Worm (Caenorhabditis elegans) whole organism, L4 larva: ENCODE data around the gene amt-3.

ENCODE experiments used
- F26F4.8 ChIP-seq: fragments of 200-800 bp; sonication (Bioruptor generic); conservative IDR thresholded peaks from 2 replicates; pipeline ENCODE4 v1.3.6; 2022; ENCODE audit warnings: missing genetic modification characterization, missing compliant biosample characterization
- F37D6.2 ChIP-seq: sonication (generic microtip); optimal IDR thresholded peaks from 2 replicates; lab custom pipeline; 2016; ENCODE audit warnings: mild to moderate bottlenecking, missing genetic modification characterization, missing compliant biosample characterization
- F49E8.2 ChIP-seq: sonication (generic microtip); optimal IDR thresholded peaks from 2 replicates; lab custom pipeline; 2016; ENCODE audit warnings: missing compliant biosample characterization, mild to moderate bottlenecking, missing genetic modification characterization, borderline replicate concordance
- R02D3.7 ChIP-seq: fragments of 150-350 bp; sonication (generic microtip); optimal IDR thresholded peaks from 3 replicates; lab custom pipeline; 2014; ENCODE audit warnings: missing biosample characterization, missing genetic modification characterization
- T20F7.1 ChIP-seq: fragments of 200-800 bp; sonication (Bioruptor generic); optimal IDR thresholded peaks from 2 replicates; lab custom pipeline; 2018; ENCODE audit warnings: mild to moderate bottlenecking, missing genetic modification characterization, missing compliant biosample characterization
- Y105C5A.15 ChIP-seq: fragments of 200-800 bp; sonication (Bioruptor generic); IDR thresholded peaks from 2 replicates; pipeline ENCODE4 v1.3.6; 2022; ENCODE audit warnings: missing genetic modification characterization, missing compliant biosample characterization
- Y75B8A.6 ChIP-seq: fragments of 200-800 bp; sonication (Bioruptor generic); IDR thresholded peaks from 2 replicates; pipeline ENCODE4 v1.3.6; 2022; ENCODE audit warnings: missing genetic modification reagents, missing genetic modification characterization, missing compliant biosample characterization
- aha-1 ChIP-seq: fragments of 150-350 bp; peaks from one replicate; lab custom pipeline; 2014; ENCODE audit warnings: missing biosample characterization, missing genetic modification characterization
- aly-2 ChIP-seq: sonication (generic microtip); optimal IDR thresholded peaks from 2 replicates; lab custom pipeline; 2018; ENCODE audit warnings: missing biosample characterization, missing genetic modification characterization
- arid-1 ChIP-seq: fragments of 200-800 bp; sonication (Bioruptor generic); conservative IDR thresholded peaks from 2 replicates; pipeline ENCODE4 v1.3.6; 2022; ENCODE audit warnings: missing genetic modification reagents, missing genetic modification characterization, missing compliant biosample characterization
- attf-4 ChIP-seq: sonication (generic microtip); optimal IDR thresholded peaks from 3 replicates; lab custom pipeline; 2017; ENCODE audit warnings: missing biosample characterization, missing genetic modification characterization
- ceh-32 ChIP-seq: sonication (generic microtip); optimal IDR thresholded peaks from 2 replicates; lab custom pipeline; 2016; ENCODE audit warnings: mild to moderate bottlenecking, missing genetic modification characterization, missing compliant biosample characterization; ENCODE audit not compliant: poor library complexity
- cey-2 ChIP-seq: sonication (generic microtip); optimal IDR thresholded peaks from 3 replicates; lab custom pipeline; 2017; ENCODE audit warnings: missing genetic modification characterization, mild to moderate bottlenecking, missing compliant biosample characterization, antibody characterized with exemption, borderline replicate concordance; ENCODE audit not compliant: insufficient read depth
- ctbp-1 ChIP-seq: fragments of 200-800 bp; sonication (Bioruptor generic); IDR thresholded peaks from 2 replicates; pipeline ENCODE4 v1.3.6; 2022; ENCODE audit warnings: missing genetic modification reagents, missing genetic modification characterization, missing compliant biosample characterization
- daf-16 ChIP-seq, 3 experiments: sonication (generic microtip); optimal IDR thresholded peaks; 2 replicates each; lab custom pipeline; 2016 to 2017; ENCODE audit warnings: missing genetic modification characterization in 3 of 3, missing genetic modification reagents in 3 of 3, mild to moderate bottlenecking in 2 of 3, missing compliant biosample characterization in 2 of 3, missing biosample characterization in 1 of 3, moderate library complexity in 1 of 3
- daf-8 ChIP-seq: fragments of 200-800 bp; sonication (Bioruptor generic); IDR thresholded peaks from 2 replicates; pipeline ENCODE4 v1.3.6; 2022; ENCODE audit warnings: missing genetic modification characterization, missing compliant biosample characterization
- dmd-9 ChIP-seq: fragments of 200-800 bp; sonication (Bioruptor generic); IDR thresholded peaks from 2 replicates; pipeline ENCODE4 v1.3.6; 2022; ENCODE audit warnings: missing genetic modification reagents, missing genetic modification characterization, missing compliant biosample characterization
- duxl-1 ChIP-seq: sonication (generic microtip); optimal IDR thresholded peaks from 2 replicates; lab custom pipeline; 2016; ENCODE audit warnings: mild to moderate bottlenecking, missing genetic modification characterization, moderate library complexity, missing compliant biosample characterization; ENCODE audit not compliant: poor library complexity
- dve-1 ChIP-seq: sonication (generic microtip); optimal IDR thresholded peaks from 2 replicates; lab custom pipeline; 2017; ENCODE audit warnings: antibody characterized with exemption, mild to moderate bottlenecking, missing genetic modification characterization, missing compliant biosample characterization; ENCODE audit not compliant: insufficient read depth
- egl-43 ChIP-seq: fragments of 200-800 bp; sonication (Bioruptor generic); IDR thresholded peaks from 2 replicates; pipeline ENCODE4 v1.3.6; 2022; ENCODE audit warnings: missing genetic modification reagents, missing genetic modification characterization, missing compliant biosample characterization
- gei-8 ChIP-seq: fragments of 200-800 bp; sonication (Bioruptor generic); optimal IDR thresholded peaks from 2 replicates; lab custom pipeline; 2018; ENCODE audit warnings: mild to moderate bottlenecking, missing genetic modification characterization, missing compliant biosample characterization
- hif-1 ChIP-seq, 2 experiments: sonication (generic microtip); optimal IDR thresholded peaks; 2 replicates each; lab custom pipeline; 2016 to 2017; ENCODE audit warnings: missing compliant biosample characterization in 2 of 2, missing genetic modification characterization in 2 of 2, missing genetic modification reagents in 2 of 2, missing genotype in 2 of 2, mild to moderate bottlenecking in 1 of 2
- hlh-11 ChIP-seq: fragments of 200-800 bp; sonication (Bioruptor generic); optimal IDR thresholded peaks from 2 replicates; lab custom pipeline; 2018; ENCODE audit warnings: mild to moderate bottlenecking, missing genetic modification characterization, missing compliant biosample characterization
- lim-7 ChIP-seq: fragments of 200-800 bp; sonication (Bioruptor generic); IDR thresholded peaks from 2 replicates; pipeline ENCODE4 v1.3.6; 2022; ENCODE audit warnings: missing genetic modification characterization, missing compliant biosample characterization
- lin-1 ChIP-seq: fragments of 200-800 bp; sonication (Bioruptor generic); IDR thresholded peaks from 2 replicates; pipeline ENCODE4 v1.3.6; 2022; ENCODE audit warnings: missing genetic modification reagents, missing genetic modification characterization, missing compliant biosample characterization
- lin-39 ChIP-seq: fragments of 150-350 bp; optimal IDR thresholded peaks from 2 replicates; lab custom pipeline; 2014; ENCODE audit warnings: missing biosample characterization, missing genetic modification reagents, missing genetic modification characterization
- lir-3 ChIP-seq: sonication (generic microtip); optimal IDR thresholded peaks from 2 replicates; lab custom pipeline; 2016; ENCODE audit warnings: mild to moderate bottlenecking, missing genetic modification characterization, missing compliant biosample characterization
- lsy-2 ChIP-seq, 2 experiments: fragments of 150-350 bp in 1 of 2; sonication (generic microtip) in 1 of 2; optimal IDR thresholded peaks; 2 replicates each; lab custom pipeline; 2014 to 2017; ENCODE audit warnings: missing biosample characterization in 2 of 2, missing genetic modification characterization in 2 of 2
- mes-2 ChIP-seq: sonication (generic microtip); optimal IDR thresholded peaks from 2 replicates; lab custom pipeline; 2016; ENCODE audit warnings: missing genotype, mild to moderate bottlenecking, missing genetic modification characterization, missing compliant biosample characterization; ENCODE audit not compliant: poor library complexity, severe bottlenecking
- mxl-3 ChIP-seq: fragments of 200-800 bp; sonication (Bioruptor generic); optimal IDR thresholded peaks from 2 replicates; lab custom pipeline; 2018; ENCODE audit warnings: mild to moderate bottlenecking, missing genetic modification characterization, missing compliant biosample characterization
- nhr-10 ChIP-seq: fragments of 150-350 bp; optimal IDR thresholded peaks from 2 replicates; lab custom pipeline; 2014; ENCODE audit warnings: missing biosample characterization, missing genetic modification characterization
- nhr-102 ChIP-seq: sonication (generic microtip); optimal IDR thresholded peaks from 2 replicates; lab custom pipeline; 2016; ENCODE audit warnings: mild to moderate bottlenecking, missing genetic modification characterization, moderate library complexity, missing compliant biosample characterization
- nhr-11 ChIP-seq: fragments of 150-350 bp; optimal IDR thresholded peaks from 2 replicates; lab custom pipeline; 2014; ENCODE audit warnings: missing biosample characterization, missing genetic modification characterization
- nhr-237 ChIP-seq: sonication (generic microtip); optimal IDR thresholded peaks from 2 replicates; lab custom pipeline; 2017; ENCODE audit warnings: missing biosample characterization, missing genetic modification characterization
- nhr-25 ChIP-seq: sonication (generic microtip); optimal IDR thresholded peaks from 2 replicates; lab custom pipeline; 2017; ENCODE audit warnings: missing genetic modification characterization, mild to moderate bottlenecking, missing compliant biosample characterization, antibody characterized with exemption, moderate library complexity, borderline replicate concordance; ENCODE audit not compliant: insufficient read depth
- nhr-28 ChIP-seq: fragments of 150-350 bp; optimal IDR thresholded peaks from 2 replicates; lab custom pipeline; 2014; ENCODE audit warnings: missing biosample characterization, missing genetic modification characterization
- nhr-48 ChIP-seq: sonication (generic microtip); optimal IDR thresholded peaks from 2 replicates; lab custom pipeline; 2016; ENCODE audit warnings: mild to moderate bottlenecking, missing genetic modification characterization, missing compliant biosample characterization
- nhr-6 ChIP-seq: fragments of 150-350 bp; optimal IDR thresholded peaks from 2 replicates; lab custom pipeline; 2014; ENCODE audit warnings: missing biosample characterization, missing genetic modification characterization
- nhr-77 ChIP-seq: fragments of 150-350 bp; optimal IDR thresholded peaks from 2 replicates; lab custom pipeline; 2014; ENCODE audit warnings: missing biosample characterization, missing genetic modification characterization
- pha-4 ChIP-seq, 2 experiments: fragments of 150-350 bp in 1 of 2; fragments of 200-800 bp in 1 of 2; sonication (Bioruptor generic) in 1 of 2; IDR thresholded peaks in 1 of 2; optimal IDR thresholded peaks in 1 of 2; 2 replicates each; pipeline versions ENCODE4 v1.3.6 to Lab custom; 2014 to 2022; ENCODE audit warnings: missing genetic modification characterization in 2 of 2, missing genetic modification reagents in 2 of 2, missing biosample characterization in 1 of 2, missing compliant biosample characterization in 1 of 2
- php-3 ChIP-seq: fragments of 200-800 bp; sonication (Bioruptor generic); IDR thresholded peaks from 2 replicates; pipeline ENCODE4 v1.3.6; 2022; ENCODE audit warnings: missing genetic modification reagents, missing genetic modification characterization, missing compliant biosample characterization
- rbr-2 ChIP-seq: sonication (generic microtip); optimal IDR thresholded peaks from 2 replicates; lab custom pipeline; 2016; ENCODE audit warnings: missing genotype, missing genetic modification characterization, missing compliant biosample characterization
- sdz-12 ChIP-seq: fragments of 200-800 bp; sonication (Bioruptor generic); optimal IDR thresholded peaks from 2 replicates; lab custom pipeline; 2018; ENCODE audit warnings: mild to moderate bottlenecking, missing genetic modification characterization, missing compliant biosample characterization
- spr-3 ChIP-seq: fragments of 200-800 bp; sonication (Bioruptor generic); optimal IDR thresholded peaks from 2 replicates; lab custom pipeline; 2018; ENCODE audit warnings: mild to moderate bottlenecking, missing genetic modification characterization, missing compliant biosample characterization
- tag-97 ChIP-seq: fragments of 200-800 bp; sonication (Bioruptor generic); IDR thresholded peaks from 2 replicates; pipeline ENCODE4 v1.3.6; 2022; ENCODE audit warnings: missing genetic modification characterization, missing compliant biosample characterization
- zip-11 ChIP-seq: fragments of 200-800 bp; sonication (Bioruptor generic); IDR thresholded peaks from 2 replicates; pipeline ENCODE4 v1.3.6; 2022; ENCODE audit warnings: missing genetic modification characterization, missing compliant biosample characterization
- zip-2 ChIP-seq: fragments of 150-350 bp; optimal IDR thresholded peaks from 2 replicates; lab custom pipeline; 2014; ENCODE audit warnings: missing biosample characterization, missing genetic modification characterization

Gene amt-3

DNA sequence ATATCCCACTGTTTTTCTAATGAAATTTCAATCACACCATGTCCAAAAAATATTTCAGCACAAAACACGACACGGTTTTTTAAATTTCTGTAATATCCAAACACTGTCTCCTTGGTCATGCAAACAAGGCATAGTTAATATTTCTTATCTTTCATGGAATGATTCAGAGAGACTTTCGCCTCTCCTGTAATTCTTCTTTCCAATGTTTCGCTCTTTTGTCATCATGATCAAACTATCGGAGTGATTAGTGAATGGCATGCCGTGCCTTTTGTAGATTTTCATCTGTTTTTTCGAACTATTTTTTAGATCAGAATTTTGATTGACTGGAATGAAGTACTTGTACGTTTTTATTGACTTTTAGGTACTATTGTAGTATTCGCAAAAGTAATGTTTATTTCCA lies 15.4 kb upstream of the amt-3 start (continued):
- peak; percentile 65 for TF ChIP-seq nhr-77
- no peak for TF ChIP-seq zip-11 (GFP tag; lab: Robert Waterston, UW)
- no peak for TF ChIP-seq aly-2 (tag; lab: Kevin White, UChicago)
- no peak for TF ChIP-seq ceh-32
- TF ChIP-seq hlh-11 = peak; percentile 78
- TF ChIP-seq nhr-6 = peak; percentile 20
- TF ChIP-seq R02D3.7 (tag; lab: Kevin White, UChicago) = no peak
- TF ChIP-seq mes-2 (tag; lab: Kevin White, UChicago) = peak; percentile 44
- TF ChIP-seq attf-4 = no peak
- TF ChIP-seq nhr-48 (tag; lab: Kevin White, UChicago) = peak; percentile 37
- TF ChIP-seq Y75B8A.6 (GFP tag; lab: Robert Waterston, UW) = no peak
- TF ChIP-seq cey-2 = no peak
- TF ChIP-seq lsy-2 (tag; optimal IDR thresholded peaks at IDR 0.05; lab: Kevin White, UChicago) = peak in 1 of 2 experiments; percentile 25
- peak; percentile 72 for TF ChIP-seq aha-1
- TF ChIP-seq dmd-9 (GFP tag; lab: Robert Waterston, UW) = no peak
- peak; percentile 76 for TF ChIP-seq nhr-28
- no peak for TF ChIP-seq daf-16 (GFP tag; optimal IDR thresholded peaks at IDR 0.05; lab: Kevin White, UChicago)
- peak; percentile 36 for TF ChIP-seq daf-16 (tag; optimal IDR thresholded peaks at IDR 0.05; lab: Kevin White, UChicago)
- peak; percentile 66 for TF ChIP-seq dve-1
- no peak for TF ChIP-seq tag-97 (GFP tag; lab: Robert Waterston, UW)

DNA sequence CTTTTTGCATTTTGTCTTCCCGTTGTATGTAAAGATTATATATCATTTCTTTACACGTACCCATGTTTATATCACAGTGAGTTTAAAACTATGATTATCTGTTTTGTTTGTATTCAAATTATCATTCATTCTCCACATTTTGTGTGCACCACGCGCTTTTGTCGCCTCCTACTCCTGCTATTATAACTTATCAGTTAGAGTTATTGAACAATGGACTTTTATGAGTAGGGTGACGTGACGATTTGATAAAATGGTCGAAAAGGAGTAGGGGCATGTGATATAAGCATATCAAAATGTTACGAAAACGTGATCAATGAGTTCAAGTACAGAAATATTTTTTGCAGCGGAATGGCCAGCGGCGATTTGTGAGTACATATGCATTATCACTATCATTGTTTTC lies 13.9 kb upstream of the amt-3 start:
- TF ChIP-seq dve-1 (peak; percentile 98), lim-7 (GFP tag; lab: Robert Waterston, UW) (no peak), lsy-2 (tag; optimal IDR thresholded peaks at IDR 0.05; lab: Kevin White, UChicago) (peak in 1 of 2 experiments; percentile 68), gei-8 (GFP tag; lab: Kevin White, UChicago) (peak; percentile 5), php-3 (GFP tag; lab: Robert Waterston, UW) (peak; percentile 94), T20F7.1 (GFP tag; lab: Kevin White, UChicago) (peak; percentile 51), arid-1 (no peak), cey-2 (peak; percentile 21), Y105C5A.15 (GFP tag; lab: Robert Waterston, UW) (no peak), lir-3 (tag; lab: Kevin White, UChicago) (no peak), hlh-11 (peak; percentile 95), pha-4 (GFP tag; IDR thresholded peaks at IDR 0.05; lab: Robert Waterston, UW) (peak; percentile 41; the same call in 1 of the 2 replicates), pha-4 (tag; optimal IDR thresholded peaks at IDR 0.05; lab: Kevin White, UChicago) (no peak), hif-1 (tag; optimal IDR thresholded peaks at IDR 0.05; lab: Kevin White, UChicago) (peak in 1 of 2 experiments; percentile 83), daf-8 (no peak), mxl-3 (peak; percentile 61), nhr-237 (tag; lab: Kevin White, UChicago) (no peak), nhr-102 (tag; lab: Kevin White, UChicago) (peak; percentile 81), nhr-25 (no peak), nhr-10 (tag; lab: Kevin White, UChicago) (peak; percentile 59), ctbp-1 (no peak), lin-1 (GFP tag; lab: Robert Waterston, UW) (peak; percentile 87), R02D3.7 (tag; lab: Kevin White, UChicago) (no peak), nhr-28 (peak; percentile 97), sdz-12 (no peak), zip-2 (tag; lab: Kevin White, UChicago) (peak; percentile 2), F37D6.2 (no peak), nhr-11 (tag; lab: Kevin White, UChicago) (no peak), duxl-1 (tag; lab: Kevin White, UChicago) (no peak), F26F4.8 (GFP tag; lab: Robert Waterston, UW) (no peak), aha-1 (peak; percentile 71), egl-43 (GFP tag; lab: Robert Waterston, UW) (no peak), lin-39 (tag; lab: Kevin White, UChicago) (no peak), rbr-2 (no peak), F49E8.2 (no peak), ceh-32 (no peak), nhr-77 (peak; percentile 95), spr-3 (GFP tag; lab: Kevin White, UChicago) (no peak)
